Worm (Caenorhabditis elegans) whole organism, L2 larva: ENCODE results near the gene R160.10.
"Not testable (repeated sequence)": the region's sequence is repeated elsewhere in the genome, so short reads cannot be mapped to it uniquely, and the experiment has no call there.

ENCODE experiments used
- F13H6.1 ChIP-seq: sonication (generic microtip); optimal IDR thresholded peaks from 2 replicates; lab custom pipeline; 2016; ENCODE audit warnings: missing genetic modification characterization, missing compliant biosample characterization
- R02D3.7 ChIP-seq: fragments of 150-350 bp; optimal IDR thresholded peaks from 2 replicates; lab custom pipeline; 2014; ENCODE audit warnings: missing biosample characterization, missing genetic modification characterization
- ZK546.5 ChIP-seq: sonication (generic microtip); optimal IDR thresholded peaks from 2 replicates; lab custom pipeline; 2017; ENCODE audit warnings: missing biosample characterization, missing genetic modification characterization
- alr-1 ChIP-seq: fragments of 150-350 bp; optimal IDR thresholded peaks from 2 replicates; lab custom pipeline; 2014; ENCODE audit warnings: missing biosample characterization, missing genetic modification characterization
- aly-2 ChIP-seq: fragments of 150-350 bp; optimal IDR thresholded peaks from 2 replicates; lab custom pipeline; 2014; ENCODE audit warnings: missing biosample characterization, missing genetic modification characterization
- blmp-1 ChIP-seq: sonication (generic microtip); optimal IDR thresholded peaks from 2 replicates; lab custom pipeline; 2017; ENCODE audit warnings: missing genetic modification characterization, mild to moderate bottlenecking, missing compliant biosample characterization, antibody characterized with exemption, moderate library complexity; ENCODE audit not compliant: insufficient read depth
- ceh-82 ChIP-seq: fragments of 150-350 bp; optimal IDR thresholded peaks from 2 replicates; lab custom pipeline; 2014; ENCODE audit warnings: missing biosample characterization, missing genetic modification characterization
- crh-2 ChIP-seq: sonication (generic microtip); optimal IDR thresholded peaks from 2 replicates; lab custom pipeline; 2017; ENCODE audit warnings: missing biosample characterization, missing genetic modification characterization
- dmd-4 ChIP-seq: sonication (generic microtip); optimal IDR thresholded peaks from 2 replicates; lab custom pipeline; 2017; ENCODE audit warnings: missing biosample characterization, missing genetic modification characterization
- elt-1 ChIP-seq: fragments of 150-350 bp; optimal IDR thresholded peaks from 2 replicates; lab custom pipeline; 2014; ENCODE audit warnings: missing biosample characterization, missing genetic modification characterization
- elt-3 ChIP-seq: sonication (generic microtip); optimal IDR thresholded peaks from 2 replicates; lab custom pipeline; 2017; ENCODE audit warnings: missing biosample characterization, missing genetic modification characterization
- fos-1 ChIP-seq: fragments of 150-350 bp; optimal IDR thresholded peaks from 2 replicates; lab custom pipeline; 2014; ENCODE audit warnings: missing biosample characterization, missing genetic modification characterization
- gmeb-1 ChIP-seq: fragments of 150-350 bp; optimal IDR thresholded peaks from 2 replicates; lab custom pipeline; 2014; ENCODE audit warnings: missing biosample characterization, missing genetic modification characterization
- mbf-1 ChIP-seq: sonication (generic microtip); optimal IDR thresholded peaks from 2 replicates; lab custom pipeline; 2017; ENCODE audit warnings: missing biosample characterization, missing genetic modification characterization
- mdl-1 ChIP-seq, 2 experiments: fragments of 150-350 bp in 1 of 2; sonication (generic microtip) in 1 of 2; optimal IDR thresholded peaks; 2 replicates each; lab custom pipeline; 2017; ENCODE audit warnings: missing biosample characterization in 2 of 2, missing genetic modification characterization in 2 of 2
- nhr-10 ChIP-seq: sonication (generic microtip); optimal IDR thresholded peaks from 2 replicates; lab custom pipeline; 2017; ENCODE audit warnings: missing biosample characterization, missing genetic modification characterization
- nhr-11 ChIP-seq: fragments of 150-350 bp; optimal IDR thresholded peaks from 2 replicates; lab custom pipeline; 2014; ENCODE audit warnings: missing biosample characterization, missing genetic modification characterization
- nhr-12 ChIP-seq: fragments of 150-350 bp; optimal IDR thresholded peaks from 2 replicates; lab custom pipeline; 2014; ENCODE audit warnings: missing biosample characterization, missing genetic modification characterization
- nhr-23 ChIP-seq: fragments of 150-350 bp; optimal IDR thresholded peaks from 2 replicates; lab custom pipeline; 2014; ENCODE audit warnings: missing biosample characterization, missing genetic modification reagents, missing genetic modification characterization
- nhr-237 ChIP-seq: fragments of 150-350 bp; optimal IDR thresholded peaks from 2 replicates; lab custom pipeline; 2014; ENCODE audit warnings: missing biosample characterization, missing genetic modification characterization
- peb-1 ChIP-seq: fragments of 150-350 bp; optimal IDR thresholded peaks from 2 replicates; lab custom pipeline; 2014; ENCODE audit warnings: missing biosample characterization, missing genetic modification characterization
- sem-4 ChIP-seq: fragments of 150-350 bp; optimal IDR thresholded peaks from 2 replicates; lab custom pipeline; 2014; ENCODE audit warnings: missing biosample characterization, missing genetic modification reagents, missing genetic modification characterization
- skn-1 ChIP-seq: sonication (generic microtip); optimal IDR thresholded peaks from 2 replicates; lab custom pipeline; 2017; ENCODE audit warnings: missing biosample characterization, missing genetic modification characterization
- sma-3 ChIP-seq: sonication (generic microtip); optimal IDR thresholded peaks from 2 replicates; lab custom pipeline; 2016; ENCODE audit warnings: missing genetic modification reagents, missing genetic modification characterization, missing compliant biosample characterization
- sma-9 ChIP-seq, 2 experiments: fragments of 150-350 bp in 1 of 2; sonication (generic microtip) in 1 of 2; optimal IDR thresholded peaks; 2 replicates each; lab custom pipeline; 2014 to 2016; ENCODE audit warnings: missing genetic modification characterization in 2 of 2, mild to moderate bottlenecking in 1 of 2, missing biosample characterization in 1 of 2, missing compliant biosample characterization in 1 of 2, missing genetic modification reagents in 1 of 2, moderate library complexity in 1 of 2
- snpc-4 ChIP-seq: fragments of 150-350 bp; optimal IDR thresholded peaks from 2 replicates; lab custom pipeline; 2014; ENCODE audit warnings: missing biosample characterization, missing genetic modification characterization
- unc-55 ChIP-seq: fragments of 150-350 bp; sonication (generic microtip); optimal IDR thresholded peaks from 3 replicates; lab custom pipeline; 2014; ENCODE audit warnings: missing biosample characterization, missing genetic modification reagents, missing genetic modification characterization
- unc-62 ChIP-seq: fragments of 150-350 bp; optimal IDR thresholded peaks from 2 replicates; lab custom pipeline; 2014; ENCODE audit warnings: missing biosample characterization, missing genetic modification reagents, missing genetic modification characterization
- zag-1 ChIP-seq: fragments of 150-350 bp; optimal IDR thresholded peaks from 2 replicates; lab custom pipeline; 2014; ENCODE audit warnings: missing biosample characterization, missing genetic modification characterization
- ztf-1 ChIP-seq: fragments of 200-800 bp; sonication (Bioruptor generic); conservative IDR thresholded peaks from 2 replicates; pipeline ENCODE4 v1.3.6; 2022; ENCODE audit warnings: missing genetic modification characterization, missing compliant biosample characterization
- ztf-11 ChIP-seq: sonication (generic microtip); optimal IDR thresholded peaks from 2 replicates; lab custom pipeline; 2017; ENCODE audit warnings: missing biosample characterization, missing genetic modification characterization

The R160.10 gene

DNA sequence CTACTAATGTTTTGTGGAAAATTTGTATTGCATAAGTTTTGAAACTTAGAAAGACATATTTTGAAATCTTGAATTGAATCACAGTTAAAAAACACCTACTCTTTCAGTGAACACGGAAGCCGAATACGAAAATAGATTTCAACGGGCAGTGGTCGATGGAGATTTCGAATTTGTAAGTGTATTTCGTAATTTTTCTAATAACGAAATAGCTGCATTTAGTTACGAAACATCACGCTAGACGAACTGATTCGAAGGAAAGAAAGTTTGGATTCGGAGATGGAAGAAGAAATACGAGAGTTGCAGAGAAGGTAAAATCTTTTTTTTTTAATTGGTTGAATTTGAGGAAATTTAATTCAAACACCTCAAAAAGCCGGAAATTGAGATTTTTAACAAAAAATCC, 24.6 kb downstream of the R160.10 start:
- no peak for TF ChIP-seq blmp-1

DNA sequence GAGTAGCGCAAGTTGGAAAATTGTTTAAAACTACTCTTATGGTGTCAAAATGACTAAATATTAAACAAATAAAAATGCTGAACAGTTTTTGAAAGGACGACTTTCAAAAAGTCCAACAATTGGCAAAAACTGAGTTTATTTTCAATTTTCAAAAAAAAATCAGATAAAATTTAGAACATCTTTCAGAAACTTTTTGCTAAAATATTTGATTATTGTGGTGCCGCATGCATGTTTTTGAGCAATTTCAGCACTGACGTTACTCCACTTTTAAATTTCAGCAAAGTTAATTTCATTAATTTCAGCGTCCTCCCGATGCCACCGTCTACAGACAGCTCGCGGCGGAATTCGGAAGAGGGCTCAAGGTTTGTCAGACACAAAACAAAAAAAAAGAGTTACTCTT, 28.0 kb downstream of the R160.10 start, which contains the start of gene cst-1:
TSS of gene cst-1 (plus strand) at position 301 of the 400 bp plus-strand sequence.
- not testable (repeated sequence) for TF ChIP-seq snpc-4 (tag; lab: Kevin White, UChicago); mdl-1 (tag; optimal IDR thresholded peaks at IDR 0.05; lab: Kevin White, UChicago); sma-9 (GFP tag; optimal IDR thresholded peaks at IDR 0.05; lab: Kevin White, UChicago); sma-9 (tag; optimal IDR thresholded peaks at IDR 0.05; lab: Kevin White, UChicago)

ce11 chrX:4335950-4336349, 31.4 kb downstream of the R160.10 start, which contains the start of gene cst-2:
TSS of gene cst-2 (minus strand) at chrX:4336050.
- TF ChIP-seq ztf-11; gmeb-1 (tag; lab: Kevin White, UChicago); unc-55 (GFP tag; lab: Kevin White, UChicago): not testable (repeated sequence)

DNA sequence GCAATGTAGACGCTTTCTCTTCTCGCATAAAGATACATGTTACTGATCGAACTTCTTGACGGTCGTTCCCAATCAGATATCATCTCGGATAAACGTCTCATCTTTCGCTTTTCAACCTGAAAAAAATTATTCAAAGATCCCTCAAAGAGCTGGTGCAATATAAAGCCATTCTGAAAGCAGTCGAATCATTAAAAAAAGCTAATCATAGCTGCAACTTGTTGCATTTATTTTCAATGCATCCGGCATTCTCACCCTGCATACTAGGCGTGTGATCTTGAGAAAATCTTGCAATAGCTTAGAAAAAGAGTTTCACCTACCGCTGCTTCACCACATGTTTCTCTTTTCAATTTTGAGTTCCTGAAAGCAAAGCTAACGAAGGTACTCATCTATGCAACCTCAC, 35.0 kb downstream of the R160.10 start, which contains the start of gene C24A8.6:
TSS of gene C24A8.6 (minus strand) at position 101 of the 400 bp plus-strand sequence.
- TF ChIP-seq mbf-1; nhr-12 (tag; lab: Kevin White, UChicago); aly-2 (tag; lab: Kevin White, UChicago): not testable (repeated sequence)

DNA sequence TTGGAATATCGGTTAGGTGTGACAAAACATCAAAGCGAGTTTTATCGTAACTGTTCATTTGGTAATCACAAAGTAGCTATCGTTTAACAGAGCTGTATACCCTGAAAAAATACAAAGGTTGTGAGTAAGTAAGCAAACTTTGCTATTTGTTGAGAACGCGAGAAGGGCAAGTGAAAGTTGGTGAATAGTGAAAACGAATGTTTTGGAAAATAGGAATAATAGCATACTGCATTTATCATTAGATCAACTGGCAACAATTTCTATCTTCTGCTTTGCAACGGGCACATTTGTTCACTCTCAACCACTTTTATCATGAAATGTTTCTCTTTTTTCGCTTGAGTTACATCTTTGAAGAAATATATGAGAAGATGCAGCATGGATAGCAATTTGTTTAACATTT, 38.5 kb downstream of the R160.10 start, which contains the start of gene C24A8.5:
TSS of gene C24A8.5 (minus strand) at position 101 of the 400 bp plus-strand sequence.
- TF ChIP-seq crh-2 (tag; lab: Kevin White, UChicago) (no peak), elt-3 (no peak), nhr-237 (tag; lab: Kevin White, UChicago) (no peak), nhr-11 (no peak), aly-2 (tag; lab: Kevin White, UChicago) (no peak), F13H6.1 (no peak), skn-1 (tag; lab: Kevin White, UChicago) (no peak), nhr-23 (tag; lab: Kevin White, UChicago) (no peak), sem-4 (tag; lab: Kevin White, UChicago) (no peak), unc-55 (GFP tag; lab: Kevin White, UChicago) (no peak), dmd-4 (tag; lab: Kevin White, UChicago) (no peak), zag-1 (no peak), nhr-12 (tag; lab: Kevin White, UChicago) (no peak), peb-1 (tag; lab: Kevin White, UChicago) (no peak), mbf-1 (no peak), ZK546.5 (no peak)

ce11 chrX:4322847-4323455, 44.4 kb downstream of the R160.10 start:
- TF ChIP-seq unc-55 (GFP tag; lab: Kevin White, UChicago) = no peak
- TF ChIP-seq alr-1 (tag; lab: Kevin White, UChicago) = no peak
- no peak for TF ChIP-seq R02D3.7 (tag; lab: Kevin White, UChicago)
- no peak for TF ChIP-seq fos-1 (tag; lab: Kevin White, UChicago)
- no peak for TF ChIP-seq ztf-11
- TF ChIP-seq ceh-82 (tag; lab: Kevin White, UChicago) = no peak
- TF ChIP-seq elt-3 = no peak
- no peak for TF ChIP-seq ztf-1
- TF ChIP-seq unc-62 (GFP tag; lab: Kevin White, UChicago) = no peak
- TF ChIP-seq nhr-12 (tag; lab: Kevin White, UChicago) = no peak
- TF ChIP-seq sma-3 = no peak
- no peak for TF ChIP-seq elt-1
- no peak for TF ChIP-seq ZK546.5
- no peak for TF ChIP-seq nhr-10 (tag; lab: Kevin White, UChicago)
